Worm (Caenorhabditis elegans) whole organism, late embryonic: Measurements from ENCODE around the gene tag-276.
A peak's percentile ranks its signal among the peaks of the same experiment; 100 is the strongest.

Experiments
- C08G9.2 ChIP-seq: sonication (generic microtip); optimal IDR thresholded peaks from 2 replicates; lab custom pipeline; 2016; ENCODE audit warnings: mild to moderate bottlenecking, missing genetic modification characterization, moderate library complexity, missing compliant biosample characterization
- C38D4.7 ChIP-seq: fragments of 200-800 bp; sonication (Bioruptor generic); optimal IDR thresholded peaks from 2 replicates; lab custom pipeline; 2018; ENCODE audit warnings: mild to moderate bottlenecking, missing genetic modification characterization, moderate library complexity, missing compliant biosample characterization
- K02D7.2 ChIP-seq: sonication (generic microtip); optimal IDR thresholded peaks from 2 replicates; lab custom pipeline; 2017; ENCODE audit warnings: mild to moderate bottlenecking, missing genetic modification characterization, missing compliant biosample characterization
- Y22D7AL.16 ChIP-seq: sonication (generic microtip); optimal IDR thresholded peaks from 2 replicates; lab custom pipeline; 2016; ENCODE audit warnings: missing genetic modification characterization, missing compliant biosample characterization
- ceh-14 ChIP-seq: sonication (generic microtip); optimal IDR thresholded peaks from 2 replicates; lab custom pipeline; 2016; ENCODE audit warnings: missing genotype, missing genetic modification characterization, missing compliant biosample characterization
- ceh-19 ChIP-seq: fragments of 200-800 bp; sonication (Bioruptor generic); optimal IDR thresholded peaks from 2 replicates; lab custom pipeline; 2018; ENCODE audit warnings: mild to moderate bottlenecking, missing genetic modification characterization, missing compliant biosample characterization
- ceh-22 ChIP-seq: sonication (generic microtip); optimal IDR thresholded peaks from 2 replicates; lab custom pipeline; 2017; ENCODE audit warnings: missing biosample characterization, missing genetic modification characterization
- ceh-24 ChIP-seq: sonication (generic microtip); optimal IDR thresholded peaks from 2 replicates; lab custom pipeline; 2016; ENCODE audit warnings: mild to moderate bottlenecking, missing genetic modification characterization, missing compliant biosample characterization
- ceh-48 ChIP-seq: sonication (generic microtip); optimal IDR thresholded peaks from 2 replicates; lab custom pipeline; 2016; ENCODE audit warnings: missing genetic modification characterization, inconsistent platforms, missing compliant biosample characterization
- dmd-4 ChIP-seq: sonication (generic microtip); optimal IDR thresholded peaks from 2 replicates; lab custom pipeline; 2016; ENCODE audit warnings: borderline replicate concordance, missing genetic modification characterization, missing compliant biosample characterization
- dve-1 ChIP-seq: sonication (generic microtip); optimal IDR thresholded peaks from 2 replicates; lab custom pipeline; 2017; ENCODE audit warnings: antibody characterized with exemption, mild to moderate bottlenecking, missing genetic modification characterization, missing compliant biosample characterization
- elt-4 ChIP-seq: sonication (generic microtip); optimal IDR thresholded peaks from 2 replicates; lab custom pipeline; 2016; ENCODE audit warnings: missing genetic modification characterization, missing compliant biosample characterization
- ets-4 ChIP-seq: sonication (generic microtip); optimal IDR thresholded peaks from 2 replicates; lab custom pipeline; 2016; ENCODE audit warnings: missing genetic modification characterization, missing compliant biosample characterization
- fax-1 ChIP-seq: sonication (generic microtip); optimal IDR thresholded peaks from 2 replicates; lab custom pipeline; 2016; ENCODE audit warnings: missing genotype, missing genetic modification characterization, missing compliant biosample characterization
- fkh-6 ChIP-seq: sonication (generic microtip); optimal IDR thresholded peaks from 2 replicates; lab custom pipeline; 2016; ENCODE audit warnings: missing genetic modification characterization, missing compliant biosample characterization
- hlh-13 ChIP-seq: fragments of 200-800 bp; sonication (Bioruptor generic); optimal IDR thresholded peaks from 2 replicates; lab custom pipeline; 2018; ENCODE audit warnings: mild to moderate bottlenecking, missing genetic modification characterization, missing compliant biosample characterization
- hlh-15 ChIP-seq: sonication (generic microtip); optimal IDR thresholded peaks from 2 replicates; lab custom pipeline; 2016; ENCODE audit warnings: missing genetic modification characterization, missing compliant biosample characterization
- hlh-30 ChIP-seq: sonication (generic microtip); optimal IDR thresholded peaks from 2 replicates; lab custom pipeline; 2017; ENCODE audit warnings: antibody characterized with exemption, missing genetic modification characterization, missing compliant biosample characterization; ENCODE audit not compliant: insufficient read depth
- hlh-8 ChIP-seq: sonication (generic microtip); optimal IDR thresholded peaks from 2 replicates; lab custom pipeline; 2016; ENCODE audit warnings: missing genotype, missing genetic modification characterization, missing compliant biosample characterization
- madf-2 ChIP-seq: sonication (generic microtip); optimal IDR thresholded peaks from 2 replicates; lab custom pipeline; 2017; ENCODE audit warnings: missing genetic modification characterization, missing compliant biosample characterization
- mec-3 ChIP-seq: sonication (generic microtip); optimal IDR thresholded peaks from 2 replicates; lab custom pipeline; 2016; ENCODE audit warnings: borderline replicate concordance, missing genetic modification characterization, missing compliant biosample characterization
- nfya-1 ChIP-seq: sonication (generic microtip); optimal IDR thresholded peaks from 2 replicates; lab custom pipeline; 2017; ENCODE audit warnings: missing genetic modification characterization, mild to moderate bottlenecking, missing compliant biosample characterization, antibody characterized with exemption, moderate library complexity
- nhr-232 ChIP-seq: sonication (generic microtip); optimal IDR thresholded peaks from 2 replicates; lab custom pipeline; 2016; ENCODE audit warnings: missing genetic modification characterization, missing compliant biosample characterization
- odd-2 ChIP-seq: sonication (generic microtip); optimal IDR thresholded peaks from 2 replicates; lab custom pipeline; 2017; ENCODE audit warnings: antibody characterized with exemption, mild to moderate bottlenecking, missing genetic modification characterization, missing compliant biosample characterization
- pag-3 ChIP-seq: sonication (generic microtip); optimal IDR thresholded peaks from 2 replicates; lab custom pipeline; 2016; ENCODE audit warnings: missing compliant biosample characterization, missing genetic modification characterization, borderline replicate concordance
- pat-9 ChIP-seq: fragments of 200-800 bp; sonication (Bioruptor generic); optimal IDR thresholded peaks from 2 replicates; lab custom pipeline; 2018; ENCODE audit warnings: mild to moderate bottlenecking, missing genetic modification characterization, moderate library complexity, missing compliant biosample characterization
- pax-1 ChIP-seq: fragments of 150-350 bp; optimal IDR thresholded peaks from 2 replicates; lab custom pipeline; 2014; ENCODE audit warnings: missing biosample characterization, missing genetic modification characterization
- pha-4 ChIP-seq: fragments of 150-350 bp; optimal IDR thresholded peaks from 2 replicates; lab custom pipeline; 2018; ENCODE audit warnings: missing biosample characterization, missing genetic modification reagents, missing genetic modification characterization
- rnt-1 ChIP-seq: sonication (generic microtip); optimal IDR thresholded peaks from 2 replicates; lab custom pipeline; 2016; ENCODE audit warnings: missing genetic modification characterization, missing compliant biosample characterization
- sox-2 ChIP-seq: fragments of 200-800 bp; sonication (Bioruptor generic); IDR thresholded peaks from 2 replicates; pipeline ENCODE4 v1.3.6; 2022; ENCODE audit warnings: missing genetic modification reagents, missing genetic modification characterization, missing compliant biosample characterization
- syd-9 ChIP-seq: sonication (generic microtip); optimal IDR thresholded peaks from 2 replicates; lab custom pipeline; 2016; ENCODE audit warnings: mild to moderate bottlenecking, missing genetic modification characterization, moderate library complexity, missing compliant biosample characterization
- unc-86 ChIP-seq: sonication (generic microtip); optimal IDR thresholded peaks from 2 replicates; lab custom pipeline; 2016; ENCODE audit warnings: missing genetic modification characterization, missing compliant biosample characterization
- ztf-16 ChIP-seq: sonication (generic microtip); optimal IDR thresholded peaks from 2 replicates; lab custom pipeline; 2017; ENCODE audit warnings: missing genetic modification characterization, missing compliant biosample characterization

tag-276 gene

ce11 chrII:12249042-12249441 is at the start of gene tag-276:
tag-276 (minus strand) TSS chrII:12249142.
- no peak for TF ChIP-seq Y22D7AL.16 (tag; lab: Kevin White, UChicago)
- TF ChIP-seq fax-1 (tag; lab: Kevin White, UChicago), result no peak
- no peak for TF ChIP-seq C38D4.7 (GFP tag; lab: Kevin White, UChicago)
- no peak for TF ChIP-seq K02D7.2 (tag; lab: Kevin White, UChicago)
- TF ChIP-seq hlh-15 (tag; lab: Kevin White, UChicago), result no peak
- no peak for TF ChIP-seq ztf-16 (tag; lab: Kevin White, UChicago)

ce11 chrII:12296591-12296990 is 47.6 kb upstream of the tag-276 start:
- TF ChIP-seq hlh-30 (tag; lab: Kevin White, UChicago), result peak; percentile 60
- no peak for TF ChIP-seq ceh-14 (tag; lab: Kevin White, UChicago)
- no peak for TF ChIP-seq hlh-8

DNA sequence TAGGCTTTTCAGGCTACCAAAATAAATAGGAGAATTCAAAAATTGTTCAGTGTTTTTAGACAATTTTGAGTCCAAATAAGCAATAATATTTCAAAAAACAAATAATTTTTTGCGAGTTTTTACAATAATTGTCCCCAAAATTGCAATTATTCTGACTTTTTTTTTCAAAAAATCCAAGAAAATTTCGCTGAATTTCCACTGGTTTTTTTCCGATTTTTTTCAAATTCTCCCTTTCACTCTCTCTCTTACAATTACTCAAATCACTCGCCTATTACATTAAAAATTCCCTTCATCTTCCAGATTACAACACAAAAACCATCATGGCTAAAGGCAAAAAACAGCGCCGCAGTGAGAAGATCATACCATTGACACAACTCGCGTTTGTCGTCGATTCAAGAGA is 40.1 kb upstream of the tag-276 start, which contains the start of gene Y57A10A.31:
Gene Y57A10A.31 (plus strand): TSS at position 301 of the 400 bp plus-strand sequence.
- no peak for TF ChIP-seq madf-2 (tag; lab: Kevin White, UChicago)
- TF ChIP-seq mec-3 (tag; lab: Kevin White, UChicago), result no peak
- TF ChIP-seq nhr-232, result no peak
- no peak for TF ChIP-seq rnt-1 (tag; lab: Kevin White, UChicago)

DNA sequence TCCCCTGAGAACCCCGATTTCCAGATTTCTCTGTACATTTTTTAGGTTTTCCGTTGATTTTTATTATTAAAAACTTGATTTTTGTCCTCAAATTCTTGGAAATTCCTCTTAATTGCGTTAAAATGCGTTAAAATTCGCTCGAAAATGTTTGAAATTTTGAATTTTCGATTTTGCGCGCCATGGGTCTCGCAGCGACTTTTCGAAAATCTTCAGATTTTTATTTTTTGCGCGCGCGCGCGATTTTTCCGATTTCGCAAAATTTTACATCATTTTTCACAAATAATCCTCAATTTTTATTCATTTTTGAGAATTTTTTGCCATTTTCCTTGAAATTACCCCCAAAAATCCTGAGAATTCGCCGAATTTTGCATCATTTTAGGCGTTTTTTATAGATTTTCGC is 35.1 kb upstream of the tag-276 start:
- TF ChIP-seq ceh-48 (no peak), pax-1 (tag; lab: Kevin White, UChicago) (no peak), sox-2 (GFP tag; lab: Robert Waterston, UW) (no peak), pha-4 (tag; lab: Kevin White, UChicago) (no peak), dmd-4 (tag; lab: Kevin White, UChicago) (no peak), ceh-19 (GFP tag; lab: Kevin White, UChicago) (no peak), dve-1 (tag; lab: Kevin White, UChicago) (no peak)
- TF ChIP-seq, all 69 proteins: peak for 0

- TF ChIP-seq C08G9.2 (tag; lab: Kevin White, UChicago), result no peak
- no peak for TF ChIP-seq nhr-232
- no peak for TF ChIP-seq hlh-13 (GFP tag; lab: Kevin White, UChicago)
- TF ChIP-seq ceh-24 (tag; lab: Kevin White, UChicago), result no peak
- TF ChIP-seq ceh-48, result no peak
- TF ChIP-seq sox-2 (GFP tag; lab: Robert Waterston, UW), result no peak
- no peak for TF ChIP-seq Y22D7AL.16 (tag; lab: Kevin White, UChicago)
- no peak for TF ChIP-seq odd-2 (tag; lab: Kevin White, UChicago)
- TF ChIP-seq fkh-6 (tag; lab: Kevin White, UChicago), result no peak
- no peak for TF ChIP-seq pat-9
- TF ChIP-seq unc-86, result no peak
- TF ChIP-seq nfya-1, result no peak
- no peak for TF ChIP-seq elt-4 (tag; lab: Kevin White, UChicago)
- no peak for TF ChIP-seq ets-4 (tag; lab: Kevin White, UChicago)
- no peak for TF ChIP-seq ceh-22
- no peak for TF ChIP-seq pag-3 (tag; lab: Kevin White, UChicago)
- TF ChIP-seq ceh-14 (tag; lab: Kevin White, UChicago), result no peak
- no peak for TF ChIP-seq syd-9 (tag; lab: Kevin White, UChicago)
Measured at ce11 chrII:12280360-12280759, 31.4 kb upstream of the tag-276 start, which contains the start of gene ife-5. ife-5 (plus strand) TSS chrII:12280660.
